Worm (Caenorhabditis elegans) whole organism, young adult: ENCODE measurements around the gene C17G10.7.

Experiments used
- B0035.1 ChIP-seq: sonication (generic microtip); optimal IDR thresholded peaks from 2 replicates; lab custom pipeline; 2016; ENCODE audit warnings: missing genetic modification characterization, mild to moderate bottlenecking, missing compliant biosample characterization, missing genotype, missing genetic modification reagents
- B0336.3 ChIP-seq: fragments of 200-800 bp; sonication (Bioruptor generic); IDR thresholded peaks from 2 replicates; pipeline ENCODE4 v1.3.6; 2022; ENCODE audit warnings: missing genetic modification characterization, missing compliant biosample characterization
- C06A6.2 ChIP-seq: fragments of 200-800 bp; sonication (Bioruptor generic); conservative IDR thresholded peaks from 2 replicates; pipeline ENCODE4 v1.3.6; 2022; ENCODE audit warnings: missing genetic modification characterization, missing compliant biosample characterization
- C17E4.6 ChIP-seq: fragments of 200-800 bp; sonication (Bioruptor generic); IDR thresholded peaks from 2 replicates; pipeline ENCODE4 v1.3.6; 2022; ENCODE audit warnings: missing genetic modification reagents, missing genetic modification characterization, missing compliant biosample characterization
- F22D6.2 ChIP-seq: sonication (generic microtip); optimal IDR thresholded peaks from 2 replicates; lab custom pipeline; 2016; ENCODE audit warnings: mild to moderate bottlenecking, missing genetic modification characterization, missing compliant biosample characterization
- F37B4.10 ChIP-seq: fragments of 200-800 bp; sonication (Bioruptor generic); IDR thresholded peaks from 2 replicates; pipeline ENCODE4 v1.3.6; 2022; ENCODE audit warnings: missing genetic modification characterization, missing compliant biosample characterization
- K11D2.4 ChIP-seq: fragments of 200-800 bp; sonication (Bioruptor generic); IDR thresholded peaks from 2 replicates; pipeline ENCODE4 v1.3.6; 2022; ENCODE audit warnings: missing genetic modification reagents, missing genetic modification characterization, missing compliant biosample characterization
- T07F8.4 ChIP-seq: sonication (generic microtip); optimal IDR thresholded peaks from 2 replicates; lab custom pipeline; 2016; ENCODE audit warnings: mild to moderate bottlenecking, missing genetic modification characterization, moderate library complexity, missing compliant biosample characterization
- T26A5.8 ChIP-seq: sonication (generic microtip); optimal IDR thresholded peaks from 2 replicates; lab custom pipeline; 2016; ENCODE audit warnings: missing genetic modification characterization, missing compliant biosample characterization
- Y67H2A.10 ChIP-seq: fragments of 200-800 bp; sonication (Bioruptor generic); conservative IDR thresholded peaks from 2 replicates; pipeline ENCODE4 v1.3.6; 2022; ENCODE audit warnings: missing genetic modification reagents, missing genetic modification characterization, missing compliant biosample characterization
- Y79H2A.3 ChIP-seq: fragments of 200-800 bp; sonication (Bioruptor generic); conservative IDR thresholded peaks from 2 replicates; pipeline ENCODE4 v1.3.6; 2022; ENCODE audit warnings: missing genetic modification reagents, missing genetic modification characterization, missing compliant biosample characterization
- Y95B8A.8 ChIP-seq: fragments of 200-800 bp; sonication (Bioruptor generic); IDR thresholded peaks from 2 replicates; pipeline ENCODE4 v1.3.6; 2022; ENCODE audit warnings: missing genetic modification reagents, missing genetic modification characterization, missing compliant biosample characterization
- akir-1 ChIP-seq: fragments of 200-800 bp; sonication (Bioruptor generic); optimal IDR thresholded peaks from 2 replicates; lab custom pipeline; 2018; ENCODE audit warnings: mild to moderate bottlenecking, missing genetic modification characterization, moderate library complexity, missing compliant biosample characterization
- aptf-3 ChIP-seq: fragments of 200-800 bp; sonication (Bioruptor generic); IDR thresholded peaks from 2 replicates; pipeline ENCODE4 v1.3.6; 2022; ENCODE audit warnings: missing genetic modification characterization, missing compliant biosample characterization
- attf-6 ChIP-seq: fragments of 200-800 bp; sonication (Bioruptor generic); IDR thresholded peaks from 2 replicates; pipeline ENCODE4 v1.3.6; 2022; ENCODE audit warnings: missing genetic modification reagents, missing genetic modification characterization, missing compliant biosample characterization
- bed-1 ChIP-seq: fragments of 200-800 bp; sonication (Bioruptor generic); IDR thresholded peaks from 2 replicates; pipeline ENCODE4 v1.3.6; 2022; ENCODE audit warnings: missing genetic modification reagents, missing genetic modification characterization, missing compliant biosample characterization
- bed-2 ChIP-seq: fragments of 200-800 bp; sonication (Bioruptor generic); IDR thresholded peaks from 2 replicates; pipeline ENCODE4 v1.3.6; 2022; ENCODE audit warnings: missing genetic modification reagents, missing genetic modification characterization, missing compliant biosample characterization
- cebp-1 ChIP-seq, 2 experiments: fragments of 200-800 bp in 1 of 2; sonication (Bioruptor generic) in 1 of 2; sonication (generic microtip) in 1 of 2; IDR thresholded peaks in 1 of 2; optimal IDR thresholded peaks in 1 of 2; 2 replicates each; pipeline versions ENCODE4 v1.3.6 to Lab custom; 2017 to 2022; ENCODE audit warnings: missing compliant biosample characterization in 2 of 2, missing genetic modification characterization in 2 of 2, mild to moderate bottlenecking in 1 of 2, missing genetic modification reagents in 1 of 2, moderate library complexity in 1 of 2
- cebp-2 ChIP-seq: fragments of 200-800 bp; sonication (Bioruptor generic); IDR thresholded peaks from 2 replicates; pipeline ENCODE4 v1.3.6; 2022; ENCODE audit warnings: missing genetic modification characterization, missing compliant biosample characterization
- ceh-100 ChIP-seq: fragments of 200-800 bp; sonication (Bioruptor generic); IDR thresholded peaks from 2 replicates; pipeline ENCODE4 v1.3.6; 2022; ENCODE audit warnings: missing genetic modification reagents, missing genetic modification characterization, missing compliant biosample characterization
- ceh-91 ChIP-seq: fragments of 200-800 bp; sonication (Bioruptor generic); IDR thresholded peaks from 2 replicates; pipeline ENCODE4 v1.3.6; 2022; ENCODE audit warnings: missing genetic modification reagents, missing genetic modification characterization, missing compliant biosample characterization
- dox-1 ChIP-seq: fragments of 200-800 bp; sonication (Bioruptor generic); IDR thresholded peaks from 2 replicates; pipeline ENCODE4 v1.3.6; 2022; ENCODE audit warnings: missing genetic modification reagents, missing genetic modification characterization, missing compliant biosample characterization
- dpl-1 ChIP-seq: fragments of 150-350 bp; optimal IDR thresholded peaks from 2 replicates; lab custom pipeline; 2014; ENCODE audit warnings: missing biosample characterization, missing genetic modification reagents, missing genetic modification characterization
- efl-1 ChIP-seq: fragments of 150-350 bp; optimal IDR thresholded peaks from 2 replicates; lab custom pipeline; 2014; ENCODE audit warnings: missing biosample characterization, missing genetic modification reagents, missing genetic modification characterization
- egl-18 ChIP-seq: fragments of 200-800 bp; sonication (Bioruptor generic); IDR thresholded peaks from 2 replicates; pipeline ENCODE4 v1.3.6; 2022; ENCODE audit warnings: missing genetic modification reagents, missing genetic modification characterization, missing compliant biosample characterization
- ets-4 ChIP-seq: fragments of 200-800 bp; sonication (Bioruptor generic); optimal IDR thresholded peaks from 2 replicates; lab custom pipeline; 2018; ENCODE audit warnings: mild to moderate bottlenecking, missing genetic modification characterization, missing compliant biosample characterization
- hlh-26 ChIP-seq: fragments of 200-800 bp; sonication (Bioruptor generic); conservative IDR thresholded peaks from 2 replicates; pipeline ENCODE4 v1.3.6; 2022; ENCODE audit warnings: missing genetic modification reagents, missing genetic modification characterization, missing compliant biosample characterization
- hrde-1 ChIP-seq: sonication (generic microtip); optimal IDR thresholded peaks from 2 replicates; lab custom pipeline; 2016; ENCODE audit warnings: missing genetic modification characterization, mild to moderate bottlenecking, missing compliant biosample characterization, moderate library complexity, missing genotype, missing genetic modification reagents, borderline replicate concordance
- hsf-1 ChIP-seq: fragments of 200-800 bp; sonication (Bioruptor generic); IDR thresholded peaks from 2 replicates; pipeline ENCODE4 v1.3.6; 2022; ENCODE audit warnings: missing genetic modification reagents, missing genetic modification characterization, missing compliant biosample characterization
- lag-1 ChIP-seq: fragments of 200-800 bp; sonication (Bioruptor generic); IDR thresholded peaks from 2 replicates; pipeline ENCODE4 v1.3.6; 2022; ENCODE audit warnings: missing genetic modification reagents, missing genetic modification characterization, missing compliant biosample characterization
- let-526 ChIP-seq: fragments of 200-800 bp; sonication (Bioruptor generic); IDR thresholded peaks from 2 replicates; pipeline ENCODE4 v1.3.6; 2022; ENCODE audit warnings: missing genetic modification reagents, missing genetic modification characterization, missing compliant biosample characterization
- lin-40 ChIP-seq: sonication (generic microtip); optimal IDR thresholded peaks from 2 replicates; lab custom pipeline; 2016; ENCODE audit warnings: missing genetic modification characterization, mild to moderate bottlenecking, missing compliant biosample characterization, missing genotype, missing genetic modification reagents
- lin-54 ChIP-seq: fragments of 200-800 bp; sonication (Bioruptor generic); optimal IDR thresholded peaks from 2 replicates; lab custom pipeline; 2018; ENCODE audit warnings: mild to moderate bottlenecking, missing genetic modification characterization, missing compliant biosample characterization
- lsl-1 ChIP-seq: fragments of 200-800 bp; sonication (Bioruptor generic); optimal IDR thresholded peaks from 2 replicates; lab custom pipeline; 2018; ENCODE audit warnings: mild to moderate bottlenecking, missing genetic modification characterization, moderate library complexity, missing compliant biosample characterization
- madf-6 ChIP-seq: fragments of 200-800 bp; sonication (Bioruptor generic); IDR thresholded peaks from 2 replicates; pipeline ENCODE4 v1.3.6; 2022; ENCODE audit warnings: missing genetic modification reagents, missing genetic modification characterization, missing compliant biosample characterization
- mcd-1 ChIP-seq: fragments of 200-800 bp; sonication (Bioruptor generic); IDR thresholded peaks from 2 replicates; pipeline ENCODE4 v1.3.6; 2022; ENCODE audit warnings: missing genetic modification reagents, missing genetic modification characterization, missing compliant biosample characterization
- nhr-179 ChIP-seq: sonication (generic microtip); optimal IDR thresholded peaks from 2 replicates; lab custom pipeline; 2016; ENCODE audit warnings: mild to moderate bottlenecking, missing genetic modification characterization, missing compliant biosample characterization
- nhr-27 ChIP-seq: fragments of 200-800 bp; sonication (Bioruptor generic); optimal IDR thresholded peaks from 2 replicates; lab custom pipeline; 2018; ENCODE audit warnings: mild to moderate bottlenecking, missing genetic modification characterization, moderate library complexity, missing compliant biosample characterization
- nhr-80 ChIP-seq: sonication (generic microtip); optimal IDR thresholded peaks from 2 replicates; lab custom pipeline; 2016; ENCODE audit warnings: missing genetic modification characterization, missing compliant biosample characterization
- nhr-90 ChIP-seq: sonication (generic microtip); optimal IDR thresholded peaks from 2 replicates; lab custom pipeline; 2016; ENCODE audit warnings: missing genotype, mild to moderate bottlenecking, missing genetic modification characterization, missing compliant biosample characterization
- rcor-1 ChIP-seq: fragments of 200-800 bp; sonication (Bioruptor generic); IDR thresholded peaks from 2 replicates; pipeline ENCODE4 v1.3.6; 2022; ENCODE audit warnings: missing genetic modification reagents, missing genetic modification characterization, missing compliant biosample characterization
- repo-1 ChIP-seq: sonication (generic microtip); optimal IDR thresholded peaks from 2 replicates; lab custom pipeline; 2017; ENCODE audit warnings: mild to moderate bottlenecking, missing genetic modification characterization, missing compliant biosample characterization
- sdz-38 ChIP-seq: sonication (generic microtip); optimal IDR thresholded peaks from 2 replicates; lab custom pipeline; 2016; ENCODE audit warnings: missing genotype, missing genetic modification characterization, missing compliant biosample characterization
- tbp1 ChIP-seq: fragments of 200-800 bp; sonication (Bioruptor generic); optimal IDR thresholded peaks from 2 replicates; lab custom pipeline; 2018; ENCODE audit warnings: mild to moderate bottlenecking, missing genetic modification characterization, missing compliant biosample characterization
- tlf-1 ChIP-seq: fragments of 200-800 bp; sonication (Bioruptor generic); optimal IDR thresholded peaks from 2 replicates; lab custom pipeline; 2018; ENCODE audit warnings: mild to moderate bottlenecking, missing genetic modification characterization, missing compliant biosample characterization
- unc-62 ChIP-seq: fragments of 150-350 bp; optimal IDR thresholded peaks from 2 replicates; lab custom pipeline; 2014; ENCODE audit warnings: missing biosample characterization, missing genetic modification reagents, missing genetic modification characterization
- ztf-6 ChIP-seq: fragments of 200-800 bp; sonication (Bioruptor generic); IDR thresholded peaks from 2 replicates; pipeline ENCODE4 v1.3.6; 2022; ENCODE audit warnings: missing genetic modification reagents, missing genetic modification characterization, missing compliant biosample characterization

Gene C17G10.7

DNA sequence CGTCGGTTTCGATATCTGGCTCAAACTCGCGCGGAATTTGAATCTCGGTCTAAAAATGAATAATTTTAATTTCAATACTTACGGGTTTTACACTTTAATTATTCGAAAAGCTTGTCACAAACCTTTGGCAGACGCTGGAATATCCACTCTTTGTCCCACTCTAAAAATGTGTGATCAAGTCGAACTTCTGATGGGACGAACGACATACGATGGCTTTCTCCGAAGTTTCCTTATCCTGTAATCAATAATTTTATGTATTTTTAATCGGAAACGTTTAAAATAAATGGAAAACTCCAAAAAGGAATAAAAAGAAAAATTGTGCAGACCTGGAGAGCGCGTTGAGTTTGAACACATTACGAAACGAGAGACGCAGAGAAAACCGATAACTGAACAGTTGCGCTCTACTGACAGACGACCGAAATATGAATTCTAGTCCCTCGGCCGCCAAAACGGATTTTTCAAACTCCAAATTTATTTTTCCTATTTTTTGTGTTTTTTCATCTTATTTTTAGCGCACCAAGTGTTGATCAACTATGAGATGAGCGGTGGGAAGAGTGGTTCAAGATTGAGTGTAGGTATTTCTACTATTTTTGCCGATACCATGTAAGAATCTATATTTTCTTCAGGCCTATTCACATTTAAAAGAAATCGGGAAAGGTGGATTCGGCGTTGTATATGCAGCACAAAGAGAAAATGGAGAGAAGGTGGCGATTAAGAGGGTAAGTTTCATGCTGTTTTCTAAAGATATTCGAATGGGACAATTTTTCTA lies 41.8 kb upstream of the C17G10.7 start, which contains the start of the genes sam-4, F59E12.17 and zyg-1 (continued):
- peak; percentile 85 for TF ChIP-seq mcd-1 (GFP tag; lab: Robert Waterston, UW)
- no peak for TF ChIP-seq C17E4.6 (GFP tag; lab: Robert Waterston, UW)
- TF ChIP-seq B0336.3 (GFP tag; lab: Robert Waterston, UW): no peak
- TF ChIP-seq hsf-1 (GFP tag; lab: Robert Waterston, UW): no peak
- TF ChIP-seq egl-18: no peak
- no peak for TF ChIP-seq bed-2 (GFP tag; lab: Robert Waterston, UW)
- no peak for TF ChIP-seq sdz-38
- no peak for TF ChIP-seq lin-40 (tag; lab: Kevin White, UChicago)
- TF ChIP-seq ets-4: no peak
- TF ChIP-seq lsl-1 (GFP tag; lab: Kevin White, UChicago): peak; percentile 63
- TF ChIP-seq lin-54 (GFP tag; lab: Kevin White, UChicago): peak; percentile 74
- peak; percentile 41; the same call in 1 of the 2 replicates for TF ChIP-seq cebp-1 (GFP tag; IDR thresholded peaks at IDR 0.05; lab: Robert Waterston, UW)
- TF ChIP-seq cebp-1 (tag; optimal IDR thresholded peaks at IDR 0.05; lab: Kevin White, UChicago): peak; percentile 50
- no peak for TF ChIP-seq F22D6.2 (tag; lab: Kevin White, UChicago)
- no peak for TF ChIP-seq Y79H2A.3 (GFP tag; lab: Robert Waterston, UW)
- no peak for TF ChIP-seq unc-62
- TF ChIP-seq dox-1 (GFP tag; lab: Robert Waterston, UW): peak; percentile 91
- no peak for TF ChIP-seq cebp-2
- TF ChIP-seq tlf-1 (GFP tag; lab: Kevin White, UChicago): no peak
- TF ChIP-seq T26A5.8 (tag; lab: Kevin White, UChicago): no peak
- no peak for TF ChIP-seq aptf-3
- TF ChIP-seq F37B4.10 (GFP tag; lab: Robert Waterston, UW): no peak
- TF ChIP-seq B0035.1 (tag; lab: Kevin White, UChicago): no peak
- peak; percentile 13; the same call in 1 of the 2 replicates for TF ChIP-seq rcor-1
- no peak for TF ChIP-seq ztf-6 (GFP tag; lab: Robert Waterston, UW)
- no peak for TF ChIP-seq C06A6.2 (GFP tag; lab: Robert Waterston, UW)
- peak; percentile 58; the same call in 1 of the 2 replicates for TF ChIP-seq ceh-91 (GFP tag; lab: Robert Waterston, UW)
- no peak for TF ChIP-seq T07F8.4 (tag; lab: Kevin White, UChicago)
- no peak for TF ChIP-seq hlh-26 (GFP tag; lab: Robert Waterston, UW)
- no peak for TF ChIP-seq attf-6 (GFP tag; lab: Robert Waterston, UW)
- TF ChIP-seq lag-1: no peak
- TF ChIP-seq hrde-1: no peak
- no peak for TF ChIP-seq nhr-90 (tag; lab: Kevin White, UChicago)
- 0 out of 2 replicates have a peak, but pooled peaks have one; percentile 35 for TF ChIP-seq let-526 (GFP tag; lab: Robert Waterston, UW)
- TF ChIP-seq nhr-80 (tag; lab: Kevin White, UChicago): peak; percentile 4
- TF ChIP-seq Y95B8A.8: 0 out of 2 replicates have a peak, but pooled peaks have one; percentile 42
- TF ChIP-seq efl-1 (GFP tag; lab: Kevin White, UChicago): peak; percentile 76
- peak; percentile 48 for TF ChIP-seq tbp1 (GFP tag; lab: Kevin White, UChicago)
- TF ChIP-seq Y67H2A.10: no peak
- peak; percentile 42 for TF ChIP-seq dpl-1
- TF ChIP-seq ceh-100 (GFP tag; lab: Robert Waterston, UW): peak; percentile 22; the same call in 1 of the 2 replicates
- TF ChIP-seq akir-1 (GFP tag; lab: Kevin White, UChicago): no peak
- no peak for TF ChIP-seq K11D2.4 (GFP tag; lab: Robert Waterston, UW)
- TF ChIP-seq nhr-27 (tag; lab: Kevin White, UChicago): no peak
- TF ChIP-seq madf-6 (GFP tag; lab: Robert Waterston, UW): peak; percentile 71
- no peak for TF ChIP-seq bed-1 (GFP tag; lab: Robert Waterston, UW)
- no peak for TF ChIP-seq nhr-179 (tag; lab: Kevin White, UChicago)
- no peak for TF ChIP-seq repo-1 (tag; lab: Kevin White, UChicago)
